Worm (Caenorhabditis elegans): Measurements from ENCODE around the gene Y53G8AM.8.

DNA sequence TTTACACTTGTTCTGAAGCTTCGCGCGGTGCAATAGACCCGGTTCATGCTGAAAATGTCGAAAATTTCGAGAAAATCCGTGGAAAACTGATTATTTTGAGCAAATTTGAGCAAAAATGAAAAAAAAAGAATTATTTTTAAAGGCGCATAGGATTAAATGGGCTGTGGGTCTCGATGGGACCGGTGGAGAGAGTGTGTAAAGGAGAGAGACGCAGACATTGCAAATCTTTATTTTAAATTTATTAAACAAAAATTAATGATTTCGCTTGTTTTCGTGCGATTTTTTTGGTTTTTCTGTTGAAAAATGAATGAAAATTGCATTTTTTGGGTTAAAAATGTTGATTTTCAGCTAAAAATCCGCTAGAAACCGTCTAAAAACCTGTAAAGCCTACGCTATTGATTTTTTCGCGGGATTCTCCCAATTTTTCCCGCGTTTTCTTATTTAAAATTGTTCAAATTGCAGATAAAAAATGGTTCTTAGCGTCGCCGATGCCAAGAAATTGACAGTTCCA is 15.8 kb upstream of the Y53G8AM.8 start, which contains the start of the genes Y53G8AR.8 and Y53G8AR.6:
- no peak for TF ChIP-seq unc-62 (GFP tag; optimal IDR thresholded peaks at IDR 0.05)
- TF ChIP-seq nhr-77 (tag; optimal IDR thresholded peaks at IDR 0.05), result no peak
- no peak for TF ChIP-seq ama-1 (optimal IDR thresholded peaks at IDR 0.05)
- TF ChIP-seq ZK546.5 (tag; optimal IDR thresholded peaks at IDR 0.05), result no peak
- no peak for TF ChIP-seq nhr-12 (tag; optimal IDR thresholded peaks at IDR 0.05)
- TF ChIP-seq ceh-16 (tag; optimal IDR thresholded peaks at IDR 0.05), result no peak
- TF ChIP-seq sem-4 (tag; optimal IDR thresholded peaks at IDR 0.05), result no peak

All from whole organism, L2 larva.